Worm (Caenorhabditis elegans): ENCODE results near the gene mtrr-1.

- no peak for TF ChIP-seq him-1 (tag; optimal IDR thresholded peaks at IDR 0.05)
- TF ChIP-seq W03F9.2 (tag; optimal IDR thresholded peaks at IDR 0.05): no peak
- no peak for TF ChIP-seq dao-5 (tag; optimal IDR thresholded peaks at IDR 0.05)
Measured at ce11 chrII:9301065-9301464, 15.3 kb downstream of the mtrr-1 start.

All from whole organism, L4/young adult.